Fruit fly (Drosophila melanogaster) whole organism, embryonic: ENCODE results near the gene CG32295.

Source experiments
- CG4424 ChIP-seq: fragments of 200-800 bp; sonication (Bioruptor generic); optimal IDR thresholded peaks from 3 replicates; lab custom pipeline; 2016; ENCODE audit warnings: missing biosample characterization, missing genetic modification characterization
- CG6654 ChIP-seq: fragments of 200-800 bp; sonication (Bioruptor generic); optimal IDR thresholded peaks from 2 replicates; lab custom pipeline; 2017; ENCODE audit warnings: missing biosample characterization, mild to moderate bottlenecking, missing genetic modification characterization
- CG6854 ChIP-seq: fragments of 200-800 bp; sonication (Bioruptor generic); optimal IDR thresholded peaks from 3 replicates; lab custom pipeline; 2017; ENCODE audit warnings: missing biosample characterization, mild to moderate bottlenecking, missing genetic modification characterization
- CG8478 ChIP-seq: fragments of >200 bp; optimal IDR thresholded peaks from 2 replicates; lab custom pipeline; 2018
- Lpt ChIP-seq: fragments of >200 bp; optimal IDR thresholded peaks from 2 replicates; lab custom pipeline; 2018; ENCODE audit warnings: missing biosample characterization, missing genetic modification characterization
- br ChIP-seq: fragments of >200 bp; optimal IDR thresholded peaks from 2 replicates; lab custom pipeline; 2017
- esg ChIP-seq: fragments of 200-800 bp; sonication (Bioruptor generic); conservative IDR thresholded peaks from 2 replicates; pipeline ENCODE4 v1.3.6; 2022; ENCODE audit warnings: missing biosample characterization, missing genetic modification characterization

DNA sequence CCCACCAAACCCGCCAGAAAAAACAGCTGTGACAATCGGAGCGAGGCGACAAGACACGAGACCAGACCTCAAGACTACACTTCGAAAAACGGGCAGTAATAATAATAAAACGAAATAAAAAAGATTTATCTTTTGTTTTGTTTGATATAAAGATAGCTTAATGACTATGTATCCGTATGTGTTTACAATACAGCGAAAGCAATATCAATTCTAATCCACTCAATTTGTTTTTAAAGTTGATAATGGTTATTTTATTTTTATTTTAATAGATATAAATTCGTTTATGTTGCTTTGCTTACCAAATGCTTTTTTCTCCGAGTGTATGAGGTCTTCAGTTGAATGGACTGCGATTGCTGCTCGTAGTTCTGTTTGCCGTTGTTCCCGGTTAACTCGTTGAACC, 47.5 kb downstream of the CG32295 start:
- peak; percentile 16 for TF ChIP-seq CG6854
- no peak for TF ChIP-seq esg (GFP tag; lab: Robert Waterston, UW)
- TF ChIP-seq CG8478, result no peak
- TF ChIP-seq CG4424 (GFP tag; lab: Kevin White, UChicago), result peak; percentile 39
- TF ChIP-seq br (lab: Kevin White, UChicago), result no peak
- no peak for TF ChIP-seq Lpt
- no peak for TF ChIP-seq CG6654 (GFP tag; lab: Kevin White, UChicago)
